Worm (Caenorhabditis elegans): ENCODE results near the gene ztf-16.

DNA sequence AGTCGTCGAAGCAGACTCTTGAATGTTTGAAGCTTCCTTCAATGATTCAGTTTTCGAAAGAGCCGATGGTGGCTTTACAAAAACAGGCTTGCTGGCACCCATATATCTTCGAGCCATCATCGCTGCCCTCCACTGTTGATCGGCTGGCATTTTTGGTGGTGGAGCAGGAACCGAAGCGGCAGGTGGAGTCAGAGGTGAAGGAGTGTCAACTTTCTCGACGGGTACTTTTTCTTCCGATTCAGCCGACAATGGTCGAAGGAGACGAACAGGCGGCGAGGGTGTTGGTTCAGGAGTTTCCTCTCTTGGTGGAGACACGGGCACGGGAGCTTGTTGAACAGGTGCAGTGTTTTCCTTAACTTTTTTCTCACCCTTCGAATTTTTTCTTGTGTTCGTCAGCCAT lies 31.0 kb upstream of the ztf-16 start:
- no peak for TF ChIP-seq atf-7 (tag; optimal IDR thresholded peaks at IDR 0.05)
- TF ChIP-seq rpc-1 (optimal IDR thresholded peaks at IDR 0.05): no peak
- TF ChIP-seq rpc-1 (tag; optimal IDR thresholded peaks at IDR 0.05): no peak
- no peak for TF ChIP-seq ztf-18 (tag; optimal IDR thresholded peaks at IDR 0.05)
- no peak for TF ChIP-seq tbx-9 (tag; optimal IDR thresholded peaks at IDR 0.05; ENCODE audit: borderline replicate concordance)
- no peak for TF ChIP-seq tbp1 (GFP tag; optimal IDR thresholded peaks at IDR 0.05)
- TF ChIP-seq F49E8.2 (tag; optimal IDR thresholded peaks at IDR 0.05; ENCODE audit: insufficient read depth): no peak
- TF ChIP-seq nfyb-1 (GFP tag; IDR thresholded peaks at IDR 0.05): no peak
- no peak for TF ChIP-seq attf-5 (GFP tag; optimal IDR thresholded peaks at IDR 0.05)
- TF ChIP-seq C17E4.6 (GFP tag; IDR thresholded peaks at IDR 0.05): no peak
- TF ChIP-seq ceh-79 (tag; optimal IDR thresholded peaks at IDR 0.05): no peak
- TF ChIP-seq lin-40 (tag; optimal IDR thresholded peaks at IDR 0.05): no peak
- TF ChIP-seq snpc-4 (GFP tag; optimal IDR thresholded peaks at IDR 0.05): no peak
- no peak for TF ChIP-seq snpc-4 (tag; optimal IDR thresholded peaks at IDR 0.05)

Measured in whole organism, young adult.